Fruit fly (Drosophila melanogaster) whole organism: ENCODE measurements around the gene CG13021.

Experiments used
- CG8478 ChIP-seq: fragments of >200 bp; optimal IDR thresholded peaks from 2 replicates; lab custom pipeline; 2018; ENCODE audit warnings: inconsistent platforms
- Dll ChIP-seq: fragments of >200 bp; optimal IDR thresholded peaks from 2 replicates; lab custom pipeline; 2017
- EcR ChIP-seq, 2 experiments: fragments of >200 bp; optimal IDR thresholded peaks; 2 replicates each; lab custom pipeline; 2017; ENCODE audit warnings: missing biosample characterization in 2 of 2, missing genetic modification characterization in 2 of 2, missing genetic modification reagents in 2 of 2
- pan ChIP-seq: fragments of >200 bp; optimal IDR thresholded peaks from 2 replicates; lab custom pipeline; 2017
- psq ChIP-seq: fragments of >200 bp; optimal IDR thresholded peaks from 2 replicates; lab custom pipeline; 2017
- usp ChIP-seq: fragments of >200 bp; optimal IDR thresholded peaks from 2 replicates; lab custom pipeline; 2017; ENCODE audit warnings: missing biosample characterization, missing genetic modification characterization, mixed read lengths

CG13021 gene

dm6 chrX:3504251-3504650 lies 9.9 kb upstream of the CG13021 start:
- TF ChIP-seq CG8478, result no peak
- TF ChIP-seq pan (lab: Kevin White, UChicago), result no peak
- no peak for TF ChIP-seq usp (GFP tag; lab: Kevin White, UChicago)
- TF ChIP-seq Dll, result no peak
- no peak for TF ChIP-seq psq (lab: Kevin White, UChicago)
- TF ChIP-seq EcR (GFP tag; optimal IDR thresholded peaks at IDR 0.05; lab: Kevin White, UChicago), result no peak

dm6 chrX:3504751-3505150 lies 9.4 kb upstream of the CG13021 start, which contains the start of gene Gas8:
Gene Gas8 (minus strand): TSS chrX:3504851.
- TF ChIP-seq pan (lab: Kevin White, UChicago), result no peak
- TF ChIP-seq Dll, result no peak
- no peak for TF ChIP-seq EcR (GFP tag; optimal IDR thresholded peaks at IDR 0.05; lab: Kevin White, UChicago)
- TF ChIP-seq psq (lab: Kevin White, UChicago), result no peak
- TF ChIP-seq usp (GFP tag; lab: Kevin White, UChicago), result no peak
- TF ChIP-seq CG8478, result no peak

DNA sequence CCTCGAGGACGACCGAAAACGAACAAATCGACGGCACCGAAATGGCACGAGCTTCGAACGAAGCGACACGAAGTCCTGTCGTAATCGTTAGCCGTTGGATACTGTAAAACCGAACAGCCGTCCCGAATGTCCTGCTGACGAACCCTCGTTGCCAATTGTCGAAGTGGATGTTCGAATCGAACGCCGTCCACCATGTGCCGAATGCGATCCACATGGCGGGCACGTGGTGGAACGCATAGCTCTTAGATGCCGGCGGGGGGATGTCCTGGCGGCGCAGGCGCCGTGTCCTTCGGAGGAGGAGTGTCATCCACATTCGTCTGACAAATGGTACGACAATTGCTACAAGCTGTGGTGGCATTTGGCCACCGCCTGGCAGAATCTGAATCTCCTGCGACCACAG lies 16.6 kb downstream of the CG13021 start:
- TF ChIP-seq psq (lab: Kevin White, UChicago) (no peak), EcR (GFP tag; optimal IDR thresholded peaks at IDR 0.05; lab: Kevin White, UChicago) (no peak), usp (GFP tag; lab: Kevin White, UChicago) (no peak), pan (lab: Kevin White, UChicago) (no peak), Dll (no peak), CG8478 (no peak)

DNA sequence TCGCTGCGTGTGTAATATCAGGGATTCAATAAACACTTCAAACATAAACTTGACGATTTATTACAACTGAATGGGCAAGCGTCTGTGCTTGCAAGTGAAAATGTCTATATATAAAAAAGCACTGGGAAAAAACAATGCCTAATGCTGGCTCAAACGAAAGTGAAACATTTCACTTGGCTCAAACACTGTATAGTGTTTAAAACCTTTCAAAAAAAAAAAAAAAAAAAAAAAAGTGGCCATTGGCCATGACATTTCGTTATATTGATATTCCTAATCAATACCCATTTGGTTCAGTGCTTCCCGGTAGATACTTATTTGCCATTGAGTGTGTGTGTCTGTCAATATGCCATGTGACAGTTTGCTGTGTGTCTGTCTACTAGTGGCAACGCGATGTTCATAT lies 24.7 kb downstream of the CG13021 start:
- TF ChIP-seq CG8478 (no peak), usp (GFP tag; lab: Kevin White, UChicago) (no peak), Dll (no peak), psq (lab: Kevin White, UChicago) (no peak), EcR (GFP tag; optimal IDR thresholded peaks at IDR 0.05; lab: Kevin White, UChicago) (no peak), pan (lab: Kevin White, UChicago) (no peak)

DNA sequence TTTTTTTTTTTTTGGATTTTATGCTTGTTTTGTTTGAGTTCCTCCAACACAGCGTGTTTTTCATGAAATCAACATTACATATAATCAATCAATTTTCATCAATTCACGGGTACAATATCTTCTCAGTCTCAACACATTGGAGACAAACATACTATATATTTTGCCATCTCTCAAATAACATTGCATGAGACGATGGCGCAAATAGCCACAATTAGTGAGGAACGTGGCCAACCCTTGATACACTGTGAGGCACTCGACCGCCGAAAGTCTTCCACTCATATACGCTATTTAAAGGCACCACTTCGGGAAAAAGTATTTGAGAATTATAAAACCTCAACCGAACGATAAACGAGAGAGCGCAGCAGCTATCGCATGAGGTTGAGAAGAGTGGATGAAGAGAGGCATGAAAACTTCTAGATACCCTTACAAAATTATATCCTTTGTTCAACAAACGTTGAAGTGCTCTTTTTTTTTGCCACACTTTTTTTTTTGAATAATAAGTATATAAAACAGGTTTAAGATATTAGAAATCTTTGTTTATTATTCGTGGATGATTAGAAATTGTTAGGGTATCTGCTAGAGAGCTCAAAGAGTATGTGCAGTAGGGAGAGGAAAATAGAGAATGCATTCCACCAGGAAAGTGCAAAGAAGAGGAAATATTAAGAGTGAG lies 31.9 kb downstream of the CG13021 start:
- no peak for TF ChIP-seq EcR (GFP tag; optimal IDR thresholded peaks at IDR 0.05; lab: Kevin White, UChicago)
- TF ChIP-seq pan (lab: Kevin White, UChicago), result no peak
- no peak for TF ChIP-seq psq (lab: Kevin White, UChicago)
- TF ChIP-seq Dll, result no peak

DNA sequence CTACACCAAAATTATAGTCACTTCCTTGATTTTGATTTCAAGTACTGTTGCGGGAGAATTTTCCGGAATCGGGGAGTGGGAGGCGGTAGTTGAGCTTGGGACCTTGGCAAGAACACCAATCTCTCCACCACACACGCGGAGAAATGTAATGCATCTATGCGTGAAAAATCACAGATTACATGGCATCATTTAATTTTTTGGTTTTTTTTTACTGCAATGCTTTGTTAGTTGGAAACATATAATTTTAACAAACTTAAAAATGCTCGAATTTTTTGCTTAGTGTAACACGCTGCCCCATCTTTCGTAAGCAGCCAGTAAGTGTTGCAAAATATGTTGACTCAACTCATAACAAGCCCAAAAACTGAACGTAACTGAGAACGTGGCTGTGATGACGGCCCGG lies 34.5 kb downstream of the CG13021 start:
- TF ChIP-seq psq (lab: Kevin White, UChicago) (no peak), Dll (no peak), EcR (GFP tag; optimal IDR thresholded peaks at IDR 0.05; lab: Kevin White, UChicago) (no peak), pan (lab: Kevin White, UChicago) (no peak)

DNA sequence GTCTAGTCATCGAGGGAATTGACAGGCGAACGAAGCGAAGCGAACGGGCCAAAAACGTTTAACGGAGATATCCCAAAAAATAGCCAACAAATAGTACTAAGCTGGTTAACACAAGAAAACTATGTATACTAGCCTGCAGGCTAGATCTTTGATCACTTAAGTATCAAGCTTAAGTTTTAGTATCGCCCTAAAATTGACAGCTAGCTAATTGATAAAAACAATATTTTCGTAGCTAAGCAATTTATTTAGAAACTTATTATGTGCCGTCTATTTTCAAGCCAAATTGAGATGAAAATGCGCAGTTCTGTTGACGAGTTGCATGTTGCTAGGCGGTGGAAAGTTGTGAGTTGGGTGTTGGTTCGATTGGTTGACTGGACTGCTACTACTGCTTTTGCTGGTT lies 35.2 kb downstream of the CG13021 start:
- TF ChIP-seq Dll, result no peak
- no peak for TF ChIP-seq psq (lab: Kevin White, UChicago)
- TF ChIP-seq CG8478, result no peak
- TF ChIP-seq pan (lab: Kevin White, UChicago), result no peak

DNA sequence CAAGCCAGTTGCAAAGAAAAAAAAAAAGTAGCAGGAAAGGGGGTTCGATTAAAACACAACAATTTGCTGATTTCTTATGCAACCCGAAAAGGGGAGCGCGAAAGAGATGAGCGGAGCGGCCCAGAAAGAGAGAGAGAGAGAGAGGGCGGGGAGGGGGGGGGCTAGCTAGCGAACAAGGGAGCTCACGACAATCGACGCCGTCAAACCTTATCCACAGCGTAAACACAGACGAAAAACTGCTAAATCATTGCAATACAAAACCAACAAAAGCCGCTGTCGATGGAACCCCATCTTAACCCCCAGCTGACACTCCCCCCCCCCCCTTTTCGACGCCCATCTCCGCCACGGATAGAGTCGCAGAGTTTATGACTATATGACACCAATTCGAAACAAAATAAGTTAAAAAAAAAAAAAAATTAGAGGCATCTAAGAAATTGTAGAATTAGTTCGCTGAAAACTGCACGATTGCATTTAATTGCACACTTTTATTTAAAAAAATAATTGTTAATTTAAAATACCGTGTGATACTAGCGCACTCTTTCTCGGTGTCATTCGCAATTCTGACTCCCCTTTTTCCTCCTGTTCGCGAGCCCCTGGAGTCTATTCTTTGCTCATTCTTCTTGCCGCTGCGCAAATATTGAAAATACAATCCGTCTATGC lies 41.2 kb downstream of the CG13021 start:
- TF ChIP-seq EcR (GFP tag; optimal IDR thresholded peaks at IDR 0.05; lab: Kevin White, UChicago), result no peak
- TF ChIP-seq pan (lab: Kevin White, UChicago), result no peak
- no peak for TF ChIP-seq psq (lab: Kevin White, UChicago)
- TF ChIP-seq Dll, result no peak
- no peak for TF ChIP-seq usp (GFP tag; lab: Kevin White, UChicago)
- TF ChIP-seq CG8478, result no peak

- no peak for TF ChIP-seq psq (lab: Kevin White, UChicago)
Observed at dm6 chrX:3557512-3557911, 43.4 kb downstream of the CG13021 start, which contains the start of gene ppk8. Gene ppk8 (plus strand): TSS chrX:3557812.

- TF ChIP-seq EcR (GFP tag; optimal IDR thresholded peaks at IDR 0.05; lab: Kevin White, UChicago), result no peak
- no peak for TF ChIP-seq CG8478
- TF ChIP-seq usp (GFP tag; lab: Kevin White, UChicago), result no peak
- no peak for TF ChIP-seq pan (lab: Kevin White, UChicago)
- TF ChIP-seq Dll, result no peak
- no peak for TF ChIP-seq psq (lab: Kevin White, UChicago)
Observed at dm6 chrX:3558372-3558771, 44.3 kb downstream of the CG13021 start.
